Fruit fly (Drosophila melanogaster): ENCODE data around the gene CG7606.

Gene CG7606

dm6 chr3R:17624549-17624948 lies 28.2 kb downstream of the CG7606 start:
- TF ChIP-seq run (tag; optimal IDR thresholded peaks at IDR 0.05) (no peak), HLH4C (GFP tag; IDR thresholded peaks at IDR 0.05; ENCODE audit: partially characterized antibody) (peak; percentile 71; the same call in 2 of the 3 replicates), grn (GFP tag; optimal IDR thresholded peaks at IDR 0.05) (peak; percentile 91), MTF-1 (GFP tag; optimal IDR thresholded peaks at IDR 0.05; ENCODE audit: borderline replicate concordance) (no peak), CG4360 (GFP tag; IDR thresholded peaks at IDR 0.05) (no peak), CG32532 (GFP tag; IDR thresholded peaks at IDR 0.05) (no peak), schlank (tag; optimal IDR thresholded peaks at IDR 0.05) (no peak), CG32767 (GFP tag; IDR thresholded peaks at IDR 0.05) (no peak), vnd (GFP tag; IDR thresholded peaks at IDR 0.05; ENCODE audit: partially characterized antibody) (peak; percentile 69), gfzf (GFP tag; optimal IDR thresholded peaks at IDR 0.05) (no peak), slbo (GFP tag; IDR thresholded peaks at IDR 0.05) (no peak), CG4707 (GFP tag; optimal IDR thresholded peaks at IDR 0.05) (no peak), Blimp-1 (GFP tag; optimal IDR thresholded peaks at IDR 0.05) (no peak), Gug (GFP tag; IDR thresholded peaks at IDR 0.05) (no peak), CG10267 (tag; optimal IDR thresholded peaks at IDR 0.05) (no peak), Dp (GFP tag; optimal IDR thresholded peaks at IDR 0.05) (no peak), fd96Cb (tag; optimal IDR thresholded peaks at IDR 0.05) (no peak), Bteb2 (GFP tag; optimal IDR thresholded peaks at IDR 0.05) (no peak), ATbp (GFP tag; optimal IDR thresholded peaks at IDR 0.05) (no peak), Dip3 (GFP tag; optimal IDR thresholded peaks at IDR 0.05) (no peak), esg (GFP tag; conservative IDR thresholded peaks at IDR 0.05) (no peak), tna (GFP tag; IDR thresholded peaks at IDR 0.05; ENCODE audit: partially characterized antibody) (peak; percentile 79), amos (GFP tag; IDR thresholded peaks at IDR 0.05; ENCODE audit: partially characterized antibody) (peak; percentile 81), Dll (GFP tag; IDR thresholded peaks at IDR 0.05; ENCODE audit: partially characterized antibody) (peak; percentile 61; the same call in 3 of the 4 replicates), Antp (GFP tag; optimal IDR thresholded peaks at IDR 0.05) (no peak), Tbp (GFP tag; optimal IDR thresholded peaks at IDR 0.05) (no peak), CG8359 (GFP tag; optimal IDR thresholded peaks at IDR 0.05; ENCODE audit: borderline replicate concordance) (no peak), prd (optimal IDR thresholded peaks at IDR 0.05) (no peak), prd (GFP tag; IDR thresholded peaks at IDR 0.05) (no peak), Bgb (GFP tag; IDR thresholded peaks at IDR 0.05; ENCODE audit: partially characterized antibody) (peak; percentile 83), Med (GFP tag) (peak; percentile 55), Nf-YA (GFP tag; IDR thresholded peaks at IDR 0.05) (no peak), CG15479 (GFP tag; optimal IDR thresholded peaks at IDR 0.05) (no peak), CG18011 (GFP tag; optimal IDR thresholded peaks at IDR 0.05) (no peak), CG1832 (GFP tag; optimal IDR thresholded peaks at IDR 0.05) (no peak), Hsf (GFP tag; optimal IDR thresholded peaks at IDR 0.05) (no peak), CG9727 (GFP tag; optimal IDR thresholded peaks at IDR 0.05) (no peak), sens (GFP tag) (peak; percentile 82), Ravus (GFP tag; IDR thresholded peaks at IDR 0.05) (no peak), so (GFP tag; IDR thresholded peaks at IDR 0.05) (peak; percentile 84; the same call in 2 of the 3 replicates), CG34376 (GFP tag; optimal IDR thresholded peaks at IDR 0.05) (peak; percentile 79), CG14710 (tag; optimal IDR thresholded peaks at IDR 0.05) (no peak), CG30020 (tag; optimal IDR thresholded peaks at IDR 0.05) (no peak), aop (GFP tag; IDR thresholded peaks at IDR 0.05) (0 out of 2 replicates have a peak, but pooled peaks have one; percentile 21), H15 (GFP tag; IDR thresholded peaks at IDR 0.05) (no peak), Deaf1 (tag; optimal IDR thresholded peaks at IDR 0.05) (no peak), bbx (GFP tag; IDR thresholded peaks at IDR 0.05; ENCODE audit: partially characterized antibody) (peak; percentile 85), Dad (GFP tag; optimal IDR thresholded peaks at IDR 0.05) (no peak), CG17328 (GFP tag; IDR thresholded peaks at IDR 0.05) (no peak), ftz-f1 (GFP tag; optimal IDR thresholded peaks at IDR 0.05) (peak; percentile 31), CG18599 (GFP tag; optimal IDR thresholded peaks at IDR 0.05) (no peak)
